Fruit fly (Drosophila melanogaster): ENCODE measurements around the gene Qtzl.

Qtzl gene

DNA sequence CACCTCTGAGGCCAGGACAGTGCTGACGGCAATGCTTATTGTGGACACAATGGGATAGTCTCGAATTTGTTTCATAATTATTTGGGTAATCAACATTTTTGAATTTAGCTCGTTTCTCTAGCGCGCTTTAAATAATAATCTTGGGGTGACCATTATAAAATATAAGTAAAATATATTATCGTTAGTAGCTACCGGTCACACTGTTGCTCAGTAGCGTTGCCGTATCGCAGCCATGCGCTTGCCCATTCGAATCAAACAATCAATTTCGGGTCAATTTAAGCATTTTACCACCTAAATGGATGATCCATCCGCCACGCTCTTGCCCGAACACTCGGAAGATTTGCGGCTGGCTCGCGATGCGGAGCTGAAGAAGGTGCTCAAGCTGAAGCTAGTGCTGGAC lies 5.8 kb upstream of the Qtzl start, which contains the start of the genes zuc and dgt2 (continued):
- TF ChIP-seq stwl (tag; optimal IDR thresholded peaks at IDR 0.05) (peak; percentile 86), jing (GFP tag; optimal IDR thresholded peaks at IDR 0.05) (no peak), h (optimal IDR thresholded peaks at IDR 0.05) (no peak), CG3847 (GFP tag; IDR thresholded peaks at IDR 0.05) (peak; percentile 36; the same call in 1 of the 2 replicates), CG2678 (tag; optimal IDR thresholded peaks at IDR 0.05) (no peak), vnd (GFP tag; IDR thresholded peaks at IDR 0.05; ENCODE audit: partially characterized antibody) (0 out of 3 replicates have a peak, but pooled peaks have one; percentile 29), Fer1 (GFP tag; optimal IDR thresholded peaks at IDR 0.05) (no peak), Trl (optimal IDR thresholded peaks at IDR 0.05) (no peak), Trl (GFP tag; optimal IDR thresholded peaks at IDR 0.05) (no peak), bigmax (GFP tag; optimal IDR thresholded peaks at IDR 0.05) (no peak), CG17359 (tag; optimal IDR thresholded peaks at IDR 0.05) (no peak), CG12659 (GFP tag; optimal IDR thresholded peaks at IDR 0.05) (peak; percentile 11), cg (GFP tag; optimal IDR thresholded peaks at IDR 0.05) (no peak), sob (GFP tag; IDR thresholded peaks at IDR 0.05) (no peak), Max (GFP tag; optimal IDR thresholded peaks at IDR 0.05) (no peak), CG11247 (GFP tag; IDR thresholded peaks at IDR 0.05) (no peak), ci (GFP tag; IDR thresholded peaks at IDR 0.05) (0 out of 3 replicates have a peak, but pooled peaks have one; percentile 51), sisA (GFP tag; IDR thresholded peaks at IDR 0.05) (no peak), sc (optimal IDR thresholded peaks at IDR 0.05) (no peak), sc (GFP tag; optimal IDR thresholded peaks at IDR 0.05) (no peak), Med (GFP tag) (peak; percentile 72), ham (GFP tag; IDR thresholded peaks at IDR 0.05) (no peak), CG11398 (GFP tag; optimal IDR thresholded peaks at IDR 0.05) (no peak), Doc2 (GFP tag; IDR thresholded peaks at IDR 0.05) (no peak), HmgZ (tag; optimal IDR thresholded peaks at IDR 0.05) (peak; percentile 28), CG10654 (GFP tag; optimal IDR thresholded peaks at IDR 0.05) (no peak), Scr (GFP tag; IDR thresholded peaks at IDR 0.05; ENCODE audit: partially characterized antibody) (peak; percentile 25), maf-S (GFP tag; optimal IDR thresholded peaks at IDR 0.05) (no peak), luna (GFP tag; optimal IDR thresholded peaks at IDR 0.05) (no peak), Bteb2 (GFP tag; optimal IDR thresholded peaks at IDR 0.05) (no peak), cwo (GFP tag; optimal IDR thresholded peaks at IDR 0.05) (no peak), CG11696 (GFP tag; IDR thresholded peaks at IDR 0.05) (no peak), sr (GFP tag; IDR thresholded peaks at IDR 0.05) (no peak), slou (GFP tag; optimal IDR thresholded peaks at IDR 0.05) (no peak), CG34376 (GFP tag; optimal IDR thresholded peaks at IDR 0.05) (peak; percentile 15), HLH3B (GFP tag; IDR thresholded peaks at IDR 0.05) (no peak), CG10366 (GFP tag; IDR thresholded peaks at IDR 0.05) (no peak), trh (GFP tag; optimal IDR thresholded peaks at IDR 0.05) (no peak), CG31388 (GFP tag; optimal IDR thresholded peaks at IDR 0.05) (no peak), CG7786 (GFP tag; optimal IDR thresholded peaks at IDR 0.05) (no peak), zfh2 (GFP tag; optimal IDR thresholded peaks at IDR 0.05) (no peak), CG32532 (GFP tag; IDR thresholded peaks at IDR 0.05) (no peak), YL-1 (GFP tag; optimal IDR thresholded peaks at IDR 0.05) (peak; percentile 29), CG3065 (GFP tag; optimal IDR thresholded peaks at IDR 0.05) (no peak), CG2120 (GFP tag; optimal IDR thresholded peaks at IDR 0.05) (no peak), knrl (GFP tag; IDR thresholded peaks at IDR 0.05; ENCODE audit: partially characterized antibody) (0 out of 3 replicates have a peak, but pooled peaks have one; percentile 9), Eip74EF (GFP tag; optimal IDR thresholded peaks at IDR 0.05) (no peak), CG6254 (GFP tag; optimal IDR thresholded peaks at IDR 0.05) (no peak), gem (tag; optimal IDR thresholded peaks at IDR 0.05) (no peak), CG6791 (GFP tag; IDR thresholded peaks at IDR 0.05; ENCODE audit: partially characterized antibody) (peak; percentile 52; the same call in 1 of the 3 replicates), fd102C (GFP tag; optimal IDR thresholded peaks at IDR 0.05) (no peak), eyg (GFP tag; optimal IDR thresholded peaks at IDR 0.05) (no peak)

Data from whole organism, embryonic.